Fruit fly (Drosophila melanogaster) whole organism, embryonic: ENCODE data around the gene mil.

ENCODE experiments used
- B-H2 ChIP-seq: fragments of 200-800 bp; sonication (Bioruptor generic); optimal IDR thresholded peaks from 2 replicates; lab custom pipeline; 2018; ENCODE audit warnings: missing biosample characterization, mild to moderate bottlenecking, missing genetic modification characterization
- CG10565 ChIP-seq: fragments of 200-800 bp; sonication (Bioruptor generic); optimal IDR thresholded peaks from 3 replicates; lab custom pipeline; 2016; ENCODE audit warnings: missing biosample characterization, mild to moderate bottlenecking, missing genetic modification characterization
- CG11695 ChIP-seq: fragments of 200-800 bp; sonication (Bioruptor generic); IDR thresholded peaks from 3 replicates; pipeline ENCODE4 v1.3.6; 2022; ENCODE audit warnings: missing biosample characterization, missing genetic modification characterization
- CG12071 ChIP-seq: fragments of 200-800 bp; sonication (Bioruptor generic); optimal IDR thresholded peaks from 3 replicates; lab custom pipeline; 2018; ENCODE audit warnings: missing biosample characterization, mild to moderate bottlenecking, missing genetic modification characterization
- CG12104 ChIP-seq: fragments of 200-800 bp; sonication (Bioruptor generic); optimal IDR thresholded peaks from 3 replicates; lab custom pipeline; 2016; ENCODE audit warnings: missing biosample characterization, missing genetic modification characterization
- CG12155 ChIP-seq: fragments of 200-800 bp; sonication (Bioruptor generic); optimal IDR thresholded peaks from 3 replicates; lab custom pipeline; 2016; ENCODE audit warnings: missing biosample characterization, missing genetic modification characterization
- CG12659 ChIP-seq: fragments of 200-800 bp; sonication (Bioruptor generic); optimal IDR thresholded peaks from 3 replicates; lab custom pipeline; 2017; ENCODE audit warnings: mild to moderate bottlenecking, missing biosample characterization, missing genetic modification reagents, missing genetic modification characterization
- CG13123 ChIP-seq: fragments of 200-800 bp; sonication (Bioruptor generic); optimal IDR thresholded peaks from 2 replicates; lab custom pipeline; 2016; ENCODE audit warnings: missing biosample characterization, missing genetic modification characterization
- CG14710 ChIP-seq: fragments of 200-800 bp; sonication (Bioruptor generic); optimal IDR thresholded peaks from 3 replicates; lab custom pipeline; 2019; ENCODE audit warnings: missing biosample characterization, mild to moderate bottlenecking, missing genetic modification characterization, moderate library complexity
- CG14965 ChIP-seq: fragments of 200-800 bp; sonication (Bioruptor generic); optimal IDR thresholded peaks from 2 replicates; lab custom pipeline; 2016; ENCODE audit warnings: missing biosample characterization, missing genetic modification characterization, borderline replicate concordance
- CG15696 ChIP-seq: fragments of 200-800 bp; sonication (Bioruptor generic); optimal IDR thresholded peaks from 2 replicates; lab custom pipeline; 2019; ENCODE audit warnings: missing biosample characterization, mild to moderate bottlenecking, missing genetic modification characterization, moderate library complexity
- CG1603 ChIP-seq: fragments of 200-800 bp; sonication (Bioruptor generic); optimal IDR thresholded peaks from 2 replicates; lab custom pipeline; 2019; ENCODE audit warnings: missing biosample characterization, mild to moderate bottlenecking, missing genetic modification characterization, moderate library complexity
- CG17359 ChIP-seq: fragments of 200-800 bp; sonication (Bioruptor generic); optimal IDR thresholded peaks from 3 replicates; lab custom pipeline; 2018; ENCODE audit warnings: missing biosample characterization, mild to moderate bottlenecking, missing genetic modification characterization, moderate library complexity
- CG2199 ChIP-seq: fragments of 200-800 bp; sonication (Bioruptor generic); IDR thresholded peaks from 3 replicates; pipeline ENCODE4 v1.3.6; 2022; ENCODE audit warnings: missing biosample characterization, missing genetic modification characterization
- CG30403 ChIP-seq: fragments of 200-800 bp; sonication (Bioruptor generic); optimal IDR thresholded peaks from 3 replicates; lab custom pipeline; 2016; ENCODE audit warnings: missing biosample characterization, missing genetic modification characterization
- CG32767 ChIP-seq: fragments of 200-800 bp; sonication (Bioruptor generic); IDR thresholded peaks from 2 replicates; pipeline ENCODE4 v1.3.6; 2022; ENCODE audit warnings: missing biosample characterization, missing genetic modification characterization
- CG4282 ChIP-seq: fragments of 200-800 bp; sonication (Bioruptor generic); optimal IDR thresholded peaks from 2 replicates; lab custom pipeline; 2016; ENCODE audit warnings: missing biosample characterization, missing genetic modification characterization
- CG4328 ChIP-seq: fragments of 200-800 bp; sonication (Bioruptor generic); optimal IDR thresholded peaks from 3 replicates; lab custom pipeline; 2017; ENCODE audit warnings: missing biosample characterization, missing genetic modification reagents, missing genetic modification characterization
- CG4707 ChIP-seq: fragments of 200-800 bp; sonication (Bioruptor generic); optimal IDR thresholded peaks from 2 replicates; lab custom pipeline; 2018; ENCODE audit warnings: missing biosample characterization, mild to moderate bottlenecking, missing genetic modification characterization, moderate library complexity
- CG5953 ChIP-seq: fragments of 200-800 bp; sonication (Bioruptor generic); IDR thresholded peaks from 2 replicates; pipeline ENCODE4 v1.3.6; 2022; ENCODE audit warnings: missing biosample characterization, missing genetic modification characterization
- CG6683 ChIP-seq: fragments of 200-800 bp; sonication (Bioruptor generic); optimal IDR thresholded peaks from 2 replicates; lab custom pipeline; 2017; ENCODE audit warnings: missing biosample characterization, mild to moderate bottlenecking, missing genetic modification characterization, missing genetic modification reagents
- CG6689 ChIP-seq: fragments of 200-800 bp; sonication (Bioruptor generic); IDR thresholded peaks from 2 replicates; pipeline ENCODE4 v1.3.6; 2022; ENCODE audit warnings: missing biosample characterization, missing genetic modification characterization
- Fer1 ChIP-seq: fragments of 200-800 bp; sonication (Bioruptor generic); optimal IDR thresholded peaks from 2 replicates; lab custom pipeline; 2017; ENCODE audit warnings: missing biosample characterization, mild to moderate bottlenecking, missing genetic modification characterization
- Gsc ChIP-seq: fragments of 200-800 bp; sonication (Bioruptor generic); IDR thresholded peaks from 2 replicates; pipeline ENCODE4 v1.3.6; 2022; ENCODE audit warnings: missing biosample characterization, missing genetic modification characterization
- H15 ChIP-seq: fragments of 200-800 bp; sonication (Bioruptor generic); IDR thresholded peaks from 3 replicates; pipeline ENCODE4 v1.3.6; 2022; ENCODE audit warnings: missing biosample characterization, missing genetic modification characterization
- Hmx ChIP-seq: fragments of 200-800 bp; sonication (Bioruptor generic); optimal IDR thresholded peaks from 2 replicates; lab custom pipeline; 2016; ENCODE audit warnings: missing biosample characterization, missing genetic modification characterization
- MESR4 ChIP-seq: fragments of 200-800 bp; sonication (Bioruptor generic); optimal IDR thresholded peaks from 2 replicates; lab custom pipeline; 2018; ENCODE audit warnings: missing biosample characterization, mild to moderate bottlenecking, missing genetic modification characterization, moderate library complexity
- NFAT ChIP-seq: fragments of 200-800 bp; sonication (Bioruptor generic); IDR thresholded peaks from 2 replicates; pipeline ENCODE4 v1.3.6; 2022; ENCODE audit warnings: missing biosample characterization, missing genetic modification characterization
- Oli ChIP-seq: fragments of 200-800 bp; sonication (Bioruptor generic); optimal IDR thresholded peaks from 2 replicates; lab custom pipeline; 2018; ENCODE audit warnings: missing biosample characterization, mild to moderate bottlenecking, missing genetic modification characterization, moderate library complexity
- Ptx1 ChIP-seq: fragments of 200-800 bp; sonication (Bioruptor generic); IDR thresholded peaks from 2 replicates; pipeline ENCODE4 v1.3.6; 2022; ENCODE audit warnings: missing biosample characterization, missing genetic modification characterization
- Rfx ChIP-seq: fragments of 200-800 bp; sonication (Bioruptor generic); IDR thresholded peaks from 2 replicates; pipeline ENCODE4 v1.3.6; 2022; ENCODE audit warnings: missing biosample characterization, missing genetic modification characterization
- Rx ChIP-seq: fragments of 200-800 bp; sonication (Bioruptor generic); IDR thresholded peaks from 2 replicates; pipeline ENCODE4 v1.3.6; 2022; ENCODE audit warnings: missing biosample characterization, missing genetic modification characterization
- Sox100B ChIP-seq: fragments of 200-800 bp; sonication (Bioruptor generic); optimal IDR thresholded peaks from 3 replicates; lab custom pipeline; 2018; ENCODE audit warnings: missing biosample characterization, mild to moderate bottlenecking, missing genetic modification characterization
- corto ChIP-seq: fragments of 200-800 bp; sonication (Bioruptor generic); optimal IDR thresholded peaks from 2 replicates; lab custom pipeline; 2016; ENCODE audit warnings: missing biosample characterization, mild to moderate bottlenecking, missing genetic modification characterization, moderate library complexity
- da ChIP-seq: fragments of 200-800 bp; sonication (Bioruptor generic); optimal IDR thresholded peaks from 2 replicates; lab custom pipeline; 2016; ENCODE audit warnings: missing biosample characterization, missing genetic modification characterization
- gcm2 ChIP-seq: fragments of 200-800 bp; sonication (Bioruptor generic); optimal IDR thresholded peaks from 2 replicates; lab custom pipeline; 2016; ENCODE audit warnings: missing biosample characterization, missing genetic modification characterization
- gro ChIP-seq: fragments of 200-800 bp; sonication (Bioruptor generic); optimal IDR thresholded peaks from 2 replicates; lab custom pipeline; 2016; ENCODE audit warnings: missing biosample characterization, missing genetic modification characterization
- hb ChIP-seq: fragments of 200-800 bp; sonication (Bioruptor generic); IDR thresholded peaks from 3 replicates; pipeline ENCODE4 v1.3.6; 2022; ENCODE audit warnings: missing biosample characterization, missing genetic modification characterization; ENCODE audit not compliant: partially characterized antibody
- hbn ChIP-seq: fragments of 200-800 bp; sonication (Bioruptor generic); IDR thresholded peaks from 2 replicates; pipeline ENCODE4 v1.3.6; 2022; ENCODE audit warnings: missing biosample characterization, missing genetic modification characterization; ENCODE audit not compliant: partially characterized antibody
- hth ChIP-seq: fragments of >200 bp; optimal IDR thresholded peaks from 2 replicates; lab custom pipeline; 2017; ENCODE audit warnings: inconsistent platforms
- maf-S ChIP-seq: fragments of 200-800 bp; sonication (Bioruptor generic); optimal IDR thresholded peaks from 2 replicates; lab custom pipeline; 2016; ENCODE audit warnings: missing biosample characterization, missing genetic modification characterization
- org-1 ChIP-seq: fragments of 200-800 bp; sonication (Bioruptor generic); optimal IDR thresholded peaks from 2 replicates; lab custom pipeline; 2017; ENCODE audit warnings: missing biosample characterization, missing genetic modification characterization
- pan ChIP-seq, 4 experiments: fragments of >200 bp in 3 of 4; fragments of 200-800 bp in 1 of 4; sonication (Bioruptor generic) in 1 of 4; optimal IDR thresholded peaks in 3 of 4; IDR thresholded peaks in 1 of 4; 2 replicates each; pipeline versions ENCODE4 v1.3.6 to Lab custom; 2017 to 2022; ENCODE audit warnings: missing biosample characterization in 2 of 4, missing genetic modification characterization in 2 of 4, mixed read lengths in 1 of 4
- pros ChIP-seq: fragments of 200-800 bp; sonication (Bioruptor generic); optimal IDR thresholded peaks from 3 replicates; lab custom pipeline; 2019; ENCODE audit warnings: missing biosample characterization, mild to moderate bottlenecking, missing genetic modification characterization, moderate library complexity
- schlank ChIP-seq: fragments of 200-800 bp; sonication (Bioruptor generic); optimal IDR thresholded peaks from 2 replicates; lab custom pipeline; 2018; ENCODE audit warnings: missing biosample characterization, mild to moderate bottlenecking, missing genetic modification characterization
- scrt ChIP-seq: fragments of 200-800 bp; sonication (Bioruptor generic); optimal IDR thresholded peaks from 2 replicates; lab custom pipeline; 2018; ENCODE audit warnings: missing biosample characterization, mild to moderate bottlenecking, missing genetic modification characterization, moderate library complexity
- sens ChIP-seq: fragments of 200-800 bp; sonication (Bioruptor generic); peaks from one replicate; lab custom pipeline; 2016; ENCODE audit warnings: missing biosample characterization, missing genetic modification characterization
- seq ChIP-seq: fragments of 200-800 bp; sonication (Bioruptor generic); IDR thresholded peaks from 2 replicates; pipeline ENCODE4 v1.3.6; 2022; ENCODE audit warnings: missing biosample characterization, missing genetic modification characterization
- sqz ChIP-seq: fragments of 200-800 bp; sonication (Bioruptor generic); optimal IDR thresholded peaks from 3 replicates; lab custom pipeline; 2018; ENCODE audit warnings: missing biosample characterization, mild to moderate bottlenecking, missing genetic modification characterization
- ttk ChIP-seq: fragments of 200-800 bp; sonication (Bioruptor generic); IDR thresholded peaks from 2 replicates; pipeline ENCODE4 v2.1.2; 2022; ENCODE audit warnings: missing biosample characterization, missing genetic modification characterization
- zf30C ChIP-seq: fragments of 200-800 bp; sonication (Bioruptor generic); optimal IDR thresholded peaks from 3 replicates; lab custom pipeline; 2018; ENCODE audit warnings: missing biosample characterization, mild to moderate bottlenecking, missing genetic modification characterization

The mil gene

dm6 chr3R:27919385-27919789 is 7.1 kb downstream of the mil start, which contains the start of gene Boh1 (continued):
- TF ChIP-seq seq (GFP tag; lab: Robert Waterston, UW): no peak
- TF ChIP-seq sens (GFP tag; lab: Kevin White, UChicago): peak; percentile 68
- TF ChIP-seq CG14965 (GFP tag; lab: Kevin White, UChicago): no peak
- TF ChIP-seq hbn (GFP tag; lab: Robert Waterston, UW): no peak
- TF ChIP-seq hth: no peak
- no peak for TF ChIP-seq ttk (GFP tag; lab: Robert Waterston, UW)
- TF ChIP-seq CG1603 (tag; lab: Kevin White, UChicago): no peak
- no peak for TF ChIP-seq pan (optimal IDR thresholded peaks at IDR 0.05; lab: Kevin White, UChicago)
- TF ChIP-seq pan (GFP tag; optimal IDR thresholded peaks at IDR 0.05 in 1 of 2, IDR thresholded peaks at IDR 0.05 in 1 of 2): no peak
- peak; percentile 53 for TF ChIP-seq Fer1
- no peak for TF ChIP-seq schlank (tag; lab: Kevin White, UChicago)
- no peak for TF ChIP-seq CG12104 (GFP tag; lab: Kevin White, UChicago)
- no peak for TF ChIP-seq H15 (GFP tag; lab: Robert Waterston, UW)
- no peak for TF ChIP-seq CG6683 (GFP tag; lab: Kevin White, UChicago)
- TF ChIP-seq hb (GFP tag; lab: Robert Waterston, UW): no peak
- no peak for TF ChIP-seq CG12071 (GFP tag; lab: Kevin White, UChicago)
- peak; percentile 63 for TF ChIP-seq Sox100B (GFP tag; lab: Kevin White, UChicago)
- no peak for TF ChIP-seq CG10565 (GFP tag; lab: Kevin White, UChicago)
- no peak for TF ChIP-seq NFAT (GFP tag; lab: Robert Waterston, UW)
- TF ChIP-seq CG30403: peak; percentile 37
- peak; percentile 42 for TF ChIP-seq B-H2 (GFP tag; lab: Kevin White, UChicago)
- no peak for TF ChIP-seq CG32767 (GFP tag; lab: Robert Waterston, UW)
- no peak for TF ChIP-seq CG4328 (GFP tag; lab: Kevin White, UChicago)
- no peak for TF ChIP-seq Rx (GFP tag; lab: Robert Waterston, UW)
- TF ChIP-seq CG17359 (tag; lab: Kevin White, UChicago): peak; percentile 26
- TF ChIP-seq CG4707: no peak
- no peak for TF ChIP-seq CG5953 (GFP tag; lab: Robert Waterston, UW)
- TF ChIP-seq Gsc (GFP tag; lab: Robert Waterston, UW): no peak
- peak; percentile 51 for TF ChIP-seq CG14710
- TF ChIP-seq sqz (GFP tag; lab: Kevin White, UChicago): peak; percentile 55
- no peak for TF ChIP-seq gcm2 (GFP tag; lab: Kevin White, UChicago)
- no peak for TF ChIP-seq CG2199
- TF ChIP-seq corto (GFP tag; lab: Kevin White, UChicago): no peak
- TF ChIP-seq CG15696: no peak
- no peak for TF ChIP-seq CG13123 (GFP tag; lab: Kevin White, UChicago)
- TF ChIP-seq CG11695 (GFP tag; lab: Robert Waterston, UW): no peak
- TF ChIP-seq CG12659: peak; percentile 39
- no peak for TF ChIP-seq zf30C
- 0 out of 2 replicates have a peak, but pooled peaks have one; percentile 27 for TF ChIP-seq CG6689 (GFP tag; lab: Robert Waterston, UW)
- TF ChIP-seq Ptx1 (GFP tag; lab: Robert Waterston, UW): no peak
- peak; percentile 21 for TF ChIP-seq scrt (GFP tag; lab: Kevin White, UChicago)
- TF ChIP-seq pros (GFP tag; lab: Kevin White, UChicago): no peak
- TF ChIP-seq maf-S: no peak
- no peak for TF ChIP-seq gro (GFP tag; lab: Kevin White, UChicago)
- TF ChIP-seq da (GFP tag; lab: Kevin White, UChicago): no peak
- TF ChIP-seq MESR4: no peak
- no peak for TF ChIP-seq CG4282 (GFP tag; lab: Kevin White, UChicago)
- no peak for TF ChIP-seq org-1 (GFP tag; lab: Kevin White, UChicago)
- 0 out of 2 replicates have a peak, but pooled peaks have one; percentile 13 for TF ChIP-seq Rfx (GFP tag; lab: Robert Waterston, UW)
- peak; percentile 15 for TF ChIP-seq CG12155 (GFP tag; lab: Kevin White, UChicago)
- TF ChIP-seq Oli (tag; lab: Kevin White, UChicago): no peak
- TF ChIP-seq Hmx: no peak
